Worm (Caenorhabditis elegans) whole organism, L3 larva: Measurements from ENCODE around the gene R06B9.5.

Experiments used
- ZK546.5 ChIP-seq: sonication (generic microtip); optimal IDR thresholded peaks from 2 replicates; lab custom pipeline; 2017; ENCODE audit warnings: missing biosample characterization, missing genetic modification characterization
- daf-12 ChIP-seq: fragments of 150-350 bp; optimal IDR thresholded peaks from 2 replicates; lab custom pipeline; 2014; ENCODE audit warnings: missing biosample characterization, missing genetic modification reagents, missing genetic modification characterization
- elt-1 ChIP-seq: fragments of 150-350 bp; optimal IDR thresholded peaks from 2 replicates; lab custom pipeline; 2014; ENCODE audit warnings: missing biosample characterization, missing genetic modification characterization
- fos-1 ChIP-seq: fragments of 150-350 bp; optimal IDR thresholded peaks from 2 replicates; lab custom pipeline; 2014; ENCODE audit warnings: missing biosample characterization, missing genetic modification characterization
- lsy-12 ChIP-seq: sonication (generic microtip); optimal IDR thresholded peaks from 2 replicates; lab custom pipeline; 2016; ENCODE audit warnings: mild to moderate bottlenecking, missing genetic modification characterization, missing compliant biosample characterization
- nhr-23 ChIP-seq: fragments of 150-350 bp; optimal IDR thresholded peaks from 2 replicates; lab custom pipeline; 2014; ENCODE audit warnings: missing biosample characterization, missing genetic modification reagents, missing genetic modification characterization
- nhr-237 ChIP-seq: fragments of 150-350 bp; optimal IDR thresholded peaks from 2 replicates; lab custom pipeline; 2014; ENCODE audit warnings: missing biosample characterization, missing genetic modification characterization
- pha-4 ChIP-seq: fragments of 150-350 bp; optimal IDR thresholded peaks from 2 replicates; lab custom pipeline; 2014; ENCODE audit warnings: missing biosample characterization, missing genetic modification reagents, missing genetic modification characterization
- skn-1 ChIP-seq: fragments of 150-350 bp; optimal IDR thresholded peaks from 2 replicates; lab custom pipeline; 2014; ENCODE audit warnings: missing biosample characterization, missing genetic modification characterization
- snpc-4 ChIP-seq: fragments of 150-350 bp; optimal IDR thresholded peaks from 2 replicates; lab custom pipeline; 2014; ENCODE audit warnings: missing biosample characterization, missing genetic modification characterization
- tbx-2 ChIP-seq: sonication (generic microtip); optimal IDR thresholded peaks from 2 replicates; lab custom pipeline; 2016; ENCODE audit warnings: mild to moderate bottlenecking, missing genetic modification characterization, missing compliant biosample characterization

DNA sequence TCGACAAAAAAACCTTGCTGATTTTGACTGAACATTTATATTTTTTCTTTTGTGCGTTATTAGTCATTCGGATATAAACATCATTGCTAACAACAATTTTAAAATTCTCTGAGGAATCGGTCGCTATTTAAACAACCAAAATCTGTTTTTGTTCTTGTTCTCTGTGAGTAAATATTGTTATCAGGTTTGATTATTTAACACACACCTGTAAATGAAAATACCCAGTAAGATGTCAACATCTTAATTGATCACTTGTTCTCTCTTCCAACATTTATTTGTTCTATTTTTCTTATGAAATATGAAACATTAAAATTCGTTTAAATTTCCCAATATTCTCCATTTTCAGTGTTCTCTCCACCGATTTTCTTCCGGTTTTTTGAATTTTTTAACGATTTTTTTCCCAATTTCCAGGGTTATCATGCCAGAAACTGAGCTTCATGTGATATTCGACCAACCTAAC lies 26.9 kb downstream of the R06B9.5 start, which contains the start of gene arrd-11:
- TF ChIP-seq elt-1 (tag; lab: Kevin White, UChicago) (no peak), skn-1 (tag; lab: Kevin White, UChicago) (no peak), nhr-237 (tag; lab: Kevin White, UChicago) (no peak), snpc-4 (tag; lab: Kevin White, UChicago) (no peak), nhr-23 (no peak), pha-4 (tag; lab: Kevin White, UChicago) (peak; percentile 75), ZK546.5 (tag; lab: Kevin White, UChicago) (no peak), tbx-2 (tag; lab: Kevin White, UChicago) (no peak), lsy-12 (tag; lab: Kevin White, UChicago) (no peak), fos-1 (tag; lab: Kevin White, UChicago) (no peak), daf-12 (tag; lab: Kevin White, UChicago) (no peak)
